Fruit fly (Drosophila melanogaster): ENCODE data around the gene CG42507.

The CG42507 gene

DNA sequence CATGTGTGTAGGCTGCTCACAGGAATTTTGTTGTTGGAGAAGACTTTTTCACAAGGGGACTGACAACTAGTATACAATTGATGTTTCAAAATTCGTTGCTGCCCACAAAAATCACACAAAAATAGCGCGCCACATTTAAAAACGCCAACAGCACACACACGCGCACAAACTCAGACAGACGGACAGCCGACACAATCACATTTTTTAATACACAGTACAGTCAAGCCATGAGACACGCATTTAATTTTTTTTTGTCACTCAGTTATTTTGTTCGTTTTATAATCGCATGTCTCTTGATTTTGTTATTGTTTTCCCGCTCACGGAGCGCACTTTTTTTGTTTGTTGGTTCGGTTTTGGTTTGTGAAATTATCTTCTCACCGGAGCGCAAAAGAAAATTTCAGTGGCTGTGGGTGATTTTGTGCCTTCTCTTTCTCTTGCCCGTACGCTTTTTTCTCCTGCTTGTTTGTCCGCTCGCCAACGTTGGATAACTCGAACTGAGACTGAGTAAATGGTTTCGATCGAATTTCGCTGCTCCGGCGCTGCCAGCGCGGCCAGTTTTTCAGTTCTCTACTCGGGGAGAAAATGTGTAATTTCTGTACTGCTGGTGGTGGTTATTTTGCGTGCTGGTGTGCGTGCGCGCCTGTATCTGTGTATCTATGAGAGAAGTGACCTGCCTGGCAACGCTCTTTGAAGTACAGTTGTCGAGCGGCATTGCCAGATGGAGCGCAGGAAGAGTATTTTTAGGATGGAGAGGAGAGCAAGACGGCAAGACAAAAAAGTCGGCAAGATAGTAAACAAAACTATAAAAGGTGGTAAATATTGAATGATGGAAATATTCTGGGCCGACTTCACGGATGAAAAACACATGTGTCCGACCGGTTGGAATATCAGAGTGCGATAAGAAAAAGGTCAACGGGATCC, at the start of gene CG42507 (continued):
- TF ChIP-seq Hey (tag; optimal IDR thresholded peaks at IDR 0.05) = peak; percentile 54
- TF ChIP-seq CG18262 (tag; optimal IDR thresholded peaks at IDR 0.05) = no peak
- no peak for TF ChIP-seq nau (GFP tag; optimal IDR thresholded peaks at IDR 0.05)
- TF ChIP-seq CG6854 (GFP tag; optimal IDR thresholded peaks at IDR 0.05) = no peak
- TF ChIP-seq Dp (GFP tag; optimal IDR thresholded peaks at IDR 0.05) = no peak
- TF ChIP-seq CG30431 (GFP tag; optimal IDR thresholded peaks at IDR 0.05) = no peak
- TF ChIP-seq CG13424 (tag; optimal IDR thresholded peaks at IDR 0.05) = peak; percentile 33
- TF ChIP-seq Aef1 (GFP tag; IDR thresholded peaks at IDR 0.05) = no peak
- peak; percentile 34 for TF ChIP-seq CG12744 (GFP tag; optimal IDR thresholded peaks at IDR 0.05)
- TF ChIP-seq CG3407 (GFP tag; optimal IDR thresholded peaks at IDR 0.05) = no peak
- no peak for TF ChIP-seq Stat92E (GFP tag; optimal IDR thresholded peaks at IDR 0.05)
- TF ChIP-seq nerfin-2 (GFP tag; IDR thresholded peaks at IDR 0.05; ENCODE audit: partially characterized antibody) = no peak
- peak; percentile 72 for TF ChIP-seq Asciz (GFP tag; optimal IDR thresholded peaks at IDR 0.05)
- TF ChIP-seq CG13287 (GFP tag; IDR thresholded peaks at IDR 0.05; ENCODE audit: partially characterized antibody) = peak; percentile 54
- TF ChIP-seq Eip74EF (GFP tag; optimal IDR thresholded peaks at IDR 0.05) = peak in 1 of 2 experiments; percentile 35
- TF ChIP-seq eyg (GFP tag; optimal IDR thresholded peaks at IDR 0.05) = peak; percentile 7
- TF ChIP-seq CG13296 (GFP tag; optimal IDR thresholded peaks at IDR 0.05) = peak; percentile 77
- TF ChIP-seq dati (GFP tag; IDR thresholded peaks at IDR 0.05) = no peak
- TF ChIP-seq vvl (GFP tag; IDR thresholded peaks at IDR 0.05) = peak; percentile 68
- TF ChIP-seq D19B (GFP tag; optimal IDR thresholded peaks at IDR 0.05) = no peak
- peak; percentile 67; the same call in 2 of the 3 replicates for TF ChIP-seq Dbx (GFP tag; IDR thresholded peaks at IDR 0.05)
- no peak for TF ChIP-seq ind (GFP tag; optimal IDR thresholded peaks at IDR 0.05)
- no peak for TF ChIP-seq Optix (GFP tag; IDR thresholded peaks at IDR 0.05)
- peak; percentile 25 for TF ChIP-seq BEAF-32 (GFP tag; optimal IDR thresholded peaks at IDR 0.05)
- peak; percentile 91 for TF ChIP-seq CG3163 (GFP tag; optimal IDR thresholded peaks at IDR 0.05)
- TF ChIP-seq CG6689 (GFP tag; IDR thresholded peaks at IDR 0.05) = peak; percentile 59
- TF ChIP-seq CG4282 (GFP tag; optimal IDR thresholded peaks at IDR 0.05) = no peak
- peak; percentile 22 for TF ChIP-seq bcd (GFP tag; optimal IDR thresholded peaks at IDR 0.05)
- no peak for TF ChIP-seq fd96Cb (tag; optimal IDR thresholded peaks at IDR 0.05)
- peak; percentile 16; the same call in 1 of the 2 replicates for TF ChIP-seq ap (GFP tag; IDR thresholded peaks at IDR 0.05)
- no peak for TF ChIP-seq klu (GFP tag; IDR thresholded peaks at IDR 0.05)
- TF ChIP-seq z (GFP tag; IDR thresholded peaks at IDR 0.05) = peak; percentile 86
- TF ChIP-seq ci (GFP tag; IDR thresholded peaks at IDR 0.05) = peak; percentile 71; the same call in 2 of the 3 replicates
- no peak for TF ChIP-seq H2.0 (GFP tag; IDR thresholded peaks at IDR 0.05)
- peak; percentile 84 for TF ChIP-seq sug (tag; optimal IDR thresholded peaks at IDR 0.05)
- peak; percentile 14 for TF ChIP-seq CG11398 (GFP tag; optimal IDR thresholded peaks at IDR 0.05)
- peak; percentile 47 for TF ChIP-seq CG17385 (GFP tag; optimal IDR thresholded peaks at IDR 0.05)
- 0 out of 2 replicates have a peak, but pooled peaks have one; percentile 17 for TF ChIP-seq CG3847 (GFP tag; IDR thresholded peaks at IDR 0.05)
- TF ChIP-seq fd3F (GFP tag; optimal IDR thresholded peaks at IDR 0.05) = no peak
- peak; percentile 13 for TF ChIP-seq pnt (GFP tag; optimal IDR thresholded peaks at IDR 0.05)
- TF ChIP-seq CG12769 (tag; optimal IDR thresholded peaks at IDR 0.05) = peak; percentile 73
- TF ChIP-seq gfzf (GFP tag; optimal IDR thresholded peaks at IDR 0.05) = no peak
- TF ChIP-seq CG9932 (GFP tag; IDR thresholded peaks at IDR 0.05) = peak; percentile 49
- peak; percentile 34 for TF ChIP-seq Meics (GFP tag; optimal IDR thresholded peaks at IDR 0.05)
- no peak for TF ChIP-seq pum (GFP tag; optimal IDR thresholded peaks at IDR 0.05)
- TF ChIP-seq CG6765 (GFP tag; optimal IDR thresholded peaks at IDR 0.05) = peak; percentile 48
- TF ChIP-seq BtbVII (GFP tag; optimal IDR thresholded peaks at IDR 0.05) = peak; percentile 63
- peak; percentile 74 for TF ChIP-seq CG34224 (GFP tag; IDR thresholded peaks at IDR 0.05; ENCODE audit: partially characterized antibody)
